Worm (Caenorhabditis elegans): ENCODE results near the gene fbxa-24.

DNA sequence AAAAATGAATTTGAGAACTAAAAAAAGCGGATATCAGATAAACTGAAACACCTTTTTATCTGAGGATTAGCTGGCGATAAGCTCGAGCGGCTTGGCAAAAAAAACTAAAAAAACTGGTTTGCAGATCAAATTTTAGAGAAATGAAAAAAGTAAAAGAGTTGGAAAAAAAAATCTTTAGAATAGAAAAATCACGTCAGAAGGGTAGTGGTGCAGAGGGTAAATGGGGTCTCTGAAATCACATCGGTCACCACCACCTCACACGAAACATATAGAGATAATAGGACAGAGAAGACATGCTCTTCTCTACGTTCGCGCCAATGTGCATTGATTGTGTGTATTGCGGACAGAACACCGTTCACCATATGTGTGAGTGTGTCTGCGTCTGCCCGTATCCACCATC is 35.1 kb upstream of the fbxa-24 start:
- TF ChIP-seq egl-27 (tag; optimal IDR thresholded peaks at IDR 0.05) = no peak
- TF ChIP-seq R02D3.7 (tag; optimal IDR thresholded peaks at IDR 0.05) = no peak
- no peak for TF ChIP-seq elt-2 (tag; optimal IDR thresholded peaks at IDR 0.05)
- no peak for TF ChIP-seq elt-3 (tag; optimal IDR thresholded peaks at IDR 0.05)
- no peak for TF ChIP-seq ceh-82 (tag; optimal IDR thresholded peaks at IDR 0.05)
- no peak for TF ChIP-seq ztf-4 (tag; optimal IDR thresholded peaks at IDR 0.05)
- TF ChIP-seq nhr-237 (tag; optimal IDR thresholded peaks at IDR 0.05) = no peak
- no peak for TF ChIP-seq nhr-28 (tag; optimal IDR thresholded peaks at IDR 0.05)
- TF ChIP-seq ZK546.5 (tag; optimal IDR thresholded peaks at IDR 0.05) = no peak

Data from whole organism, L3 larva.